Fruit fly (Drosophila melanogaster): ENCODE results near the gene CG10631.

CG10631 gene

DNA sequence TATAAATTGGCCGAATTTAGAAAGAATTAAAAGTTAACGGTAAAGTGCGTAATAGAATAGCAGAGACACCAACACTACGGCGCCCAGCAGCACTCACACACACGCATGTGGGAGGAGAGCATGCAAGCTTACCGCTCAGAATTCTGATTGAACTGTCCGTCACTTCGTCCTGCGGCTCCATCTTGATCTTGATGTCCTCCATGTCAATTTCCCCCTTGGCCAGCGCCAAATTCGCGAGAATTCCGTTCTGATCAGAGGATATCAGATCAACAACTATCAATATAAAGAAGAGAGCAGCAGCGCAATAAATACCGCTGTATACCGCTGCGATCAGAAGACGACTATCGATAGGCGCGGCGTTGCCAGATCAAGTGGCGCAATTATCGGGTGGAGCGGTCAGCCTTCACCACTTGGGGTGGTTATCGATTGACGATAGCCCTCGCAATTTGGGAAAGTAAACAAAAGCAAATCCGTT lies 21.0 kb downstream of the CG10631 start, which contains the start of the genes CG10462 and Nf-YB (continued):
- TF ChIP-seq CG13775 (GFP tag; optimal IDR thresholded peaks at IDR 0.05), result no peak
- TF ChIP-seq Hmx (GFP tag; optimal IDR thresholded peaks at IDR 0.05), result no peak
- TF ChIP-seq Max (GFP tag; optimal IDR thresholded peaks at IDR 0.05), result no peak
- no peak for TF ChIP-seq Ptx1 (GFP tag; IDR thresholded peaks at IDR 0.05)
- no peak for TF ChIP-seq CG34376 (GFP tag; optimal IDR thresholded peaks at IDR 0.05)
- TF ChIP-seq fd96Cb (tag; optimal IDR thresholded peaks at IDR 0.05), result no peak
- peak; percentile 69 for TF ChIP-seq YL-1 (GFP tag; optimal IDR thresholded peaks at IDR 0.05)
- no peak for TF ChIP-seq ATbp (GFP tag; optimal IDR thresholded peaks at IDR 0.05)
- TF ChIP-seq Elba2 (GFP tag; optimal IDR thresholded peaks at IDR 0.05), result no peak
- peak; percentile 98 for TF ChIP-seq ato (GFP tag; IDR thresholded peaks at IDR 0.05; ENCODE audit: partially characterized antibody)
- peak; percentile 88 for TF ChIP-seq CG34224 (GFP tag; IDR thresholded peaks at IDR 0.05; ENCODE audit: partially characterized antibody)
- TF ChIP-seq jumu (GFP tag; optimal IDR thresholded peaks at IDR 0.05), result peak; percentile 6
- TF ChIP-seq CG18764 (GFP tag; optimal IDR thresholded peaks at IDR 0.05), result no peak
- TF ChIP-seq Oli (tag; optimal IDR thresholded peaks at IDR 0.05), result no peak
- no peak for TF ChIP-seq croc (GFP tag; conservative IDR thresholded peaks at IDR 0.05)
- TF ChIP-seq CG17328 (GFP tag; IDR thresholded peaks at IDR 0.05), result no peak
- no peak for TF ChIP-seq CG5953 (GFP tag; IDR thresholded peaks at IDR 0.05)
- TF ChIP-seq Rfx (GFP tag; IDR thresholded peaks at IDR 0.05), result no peak; the same call in 1 of the 2 replicates
- no peak for TF ChIP-seq dysf (GFP tag; IDR thresholded peaks at IDR 0.05)
- peak; percentile 85 for TF ChIP-seq knrl (GFP tag; IDR thresholded peaks at IDR 0.05; ENCODE audit: partially characterized antibody)
- no peak for TF ChIP-seq ewg (GFP tag; optimal IDR thresholded peaks at IDR 0.05)
- TF ChIP-seq Antp (GFP tag; optimal IDR thresholded peaks at IDR 0.05), result no peak
- no peak for TF ChIP-seq PHDP (tag; optimal IDR thresholded peaks at IDR 0.05)
- no peak for TF ChIP-seq peb (GFP tag; IDR thresholded peaks at IDR 0.05)
- TF ChIP-seq en (GFP tag; optimal IDR thresholded peaks at IDR 0.05), result no peak
- TF ChIP-seq CG30403 (GFP tag; optimal IDR thresholded peaks at IDR 0.05), result no peak
- TF ChIP-seq shn (GFP tag; optimal IDR thresholded peaks at IDR 0.05), result no peak
- no peak for TF ChIP-seq Dek (tag; optimal IDR thresholded peaks at IDR 0.05)
- TF ChIP-seq CG14965 (GFP tag; optimal IDR thresholded peaks at IDR 0.05; ENCODE audit: borderline replicate concordance), result no peak
- TF ChIP-seq vnd (GFP tag; IDR thresholded peaks at IDR 0.05; ENCODE audit: partially characterized antibody), result peak; percentile 90
- no peak for TF ChIP-seq nerfin-1 (tag; optimal IDR thresholded peaks at IDR 0.05)
- no peak for TF ChIP-seq CG12219 (GFP tag; optimal IDR thresholded peaks at IDR 0.05)
- peak; percentile 25 for TF ChIP-seq CG3163 (GFP tag; optimal IDR thresholded peaks at IDR 0.05)
- TF ChIP-seq lbe (GFP tag; optimal IDR thresholded peaks at IDR 0.05), result no peak
- TF ChIP-seq ERR (GFP tag; optimal IDR thresholded peaks at IDR 0.05), result no peak
- no peak for TF ChIP-seq Hr51 (GFP tag; optimal IDR thresholded peaks at IDR 0.05)
- 0 out of 3 replicates have a peak, but pooled peaks have one; percentile 36 for TF ChIP-seq CG2199 (GFP tag; IDR thresholded peaks at IDR 0.05)
- TF ChIP-seq CG9932 (GFP tag; IDR thresholded peaks at IDR 0.05), result no peak
- no peak for TF ChIP-seq CG11695 (GFP tag; IDR thresholded peaks at IDR 0.05)
- TF ChIP-seq HLH3B (GFP tag; IDR thresholded peaks at IDR 0.05), result no peak
- TF ChIP-seq CG10979 (tag; optimal IDR thresholded peaks at IDR 0.05), result no peak
- no peak for TF ChIP-seq Optix (GFP tag; IDR thresholded peaks at IDR 0.05)
- no peak for TF ChIP-seq CG4424 (GFP tag; optimal IDR thresholded peaks at IDR 0.05)
- no peak for TF ChIP-seq tio (GFP tag; optimal IDR thresholded peaks at IDR 0.05)
- no peak for TF ChIP-seq sim (GFP tag; IDR thresholded peaks at IDR 0.05)
- peak; percentile 90 for TF ChIP-seq amos (GFP tag; IDR thresholded peaks at IDR 0.05; ENCODE audit: partially characterized antibody)
- TF ChIP-seq Xrp1 (GFP tag; IDR thresholded peaks at IDR 0.05), result no peak
- peak in 1 of 2 experiments; percentile 15 for TF ChIP-seq crp (GFP tag; optimal IDR thresholded peaks at IDR 0.05)
- TF ChIP-seq Abd-B (GFP tag; optimal IDR thresholded peaks at IDR 0.05), result no peak
- peak; percentile 42 for TF ChIP-seq Dp (GFP tag; optimal IDR thresholded peaks at IDR 0.05)
- no peak for TF ChIP-seq CG2712 (tag; optimal IDR thresholded peaks at IDR 0.05)
